Worm (Caenorhabditis elegans) whole organism, L3 larva: ENCODE measurements around the gene K08D9.4.

Experiments
- ceh-9 ChIP-seq: sonication (generic microtip); optimal IDR thresholded peaks from 2 replicates; lab custom pipeline; 2018; ENCODE audit warnings: missing biosample characterization, missing genetic modification characterization
- nhr-11 ChIP-seq: fragments of 150-350 bp; optimal IDR thresholded peaks from 2 replicates; lab custom pipeline; 2014; ENCODE audit warnings: missing biosample characterization, missing genetic modification characterization
- nhr-12 ChIP-seq: fragments of 150-350 bp; optimal IDR thresholded peaks from 2 replicates; lab custom pipeline; 2014; ENCODE audit warnings: missing biosample characterization, missing genetic modification characterization
- nhr-28 ChIP-seq: fragments of 150-350 bp; optimal IDR thresholded peaks from 2 replicates; lab custom pipeline; 2014; ENCODE audit warnings: missing biosample characterization, missing genetic modification characterization
- nhr-76 ChIP-seq: fragments of 150-350 bp; sonication (generic microtip); optimal IDR thresholded peaks from 5 replicates; lab custom pipeline; 2014; ENCODE audit warnings: missing biosample characterization, missing genetic modification characterization

DNA sequence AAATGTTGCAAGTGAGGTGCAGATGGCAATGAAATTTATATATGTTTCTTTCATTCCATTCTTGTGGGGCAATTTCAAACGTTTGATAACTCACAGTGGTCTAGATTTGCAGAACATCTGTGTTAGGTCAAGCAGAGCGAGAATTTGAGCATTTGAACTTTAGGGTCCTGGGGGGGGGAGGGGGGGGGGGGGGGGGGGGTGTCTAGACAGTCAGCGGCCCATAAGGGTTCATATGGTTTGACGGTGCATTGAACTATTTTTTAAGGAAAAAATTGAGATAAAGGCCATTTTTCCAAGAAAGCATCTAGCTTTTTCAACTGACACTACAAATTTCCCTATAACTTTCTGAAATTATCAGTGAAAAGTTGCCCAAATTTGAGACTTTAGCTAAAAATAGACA, 14.4 kb downstream of the K08D9.4 start:
- TF ChIP-seq nhr-28 (tag; lab: Kevin White, UChicago): no peak
- TF ChIP-seq nhr-76 (tag; lab: Kevin White, UChicago): no peak
- TF ChIP-seq nhr-12 (tag; lab: Kevin White, UChicago): no peak
- TF ChIP-seq nhr-11 (tag; lab: Kevin White, UChicago): no peak
- no peak for TF ChIP-seq ceh-9
